Worm (Caenorhabditis elegans) whole organism, midembryonic: Measurements from ENCODE around the gene R53.5.

ENCODE experiments used
- T22C8.4 ChIP-seq: fragments of 200-800 bp; sonication (Bioruptor generic); IDR thresholded peaks from 2 replicates; pipeline ENCODE4 v1.3.6; 2022; ENCODE audit warnings: missing genetic modification characterization, missing compliant biosample characterization
- cog-1 ChIP-seq: sonication (generic microtip); optimal IDR thresholded peaks from 2 replicates; lab custom pipeline; 2016; ENCODE audit warnings: missing genetic modification characterization, missing compliant biosample characterization
- klf-2 ChIP-seq: fragments of 200-800 bp; sonication (Bioruptor generic); conservative IDR thresholded peaks from 2 replicates; pipeline ENCODE4 v1.3.6; 2022; ENCODE audit warnings: missing genetic modification reagents, missing genetic modification characterization, missing compliant biosample characterization
- med-1 ChIP-seq: sonication (generic microtip); optimal IDR thresholded peaks from 2 replicates; lab custom pipeline; 2017; ENCODE audit warnings: missing genetic modification characterization, mild to moderate bottlenecking, missing compliant biosample characterization, antibody characterized with exemption, missing genetic modification reagents; ENCODE audit not compliant: insufficient read depth
- ref-1 ChIP-seq: fragments of 200-800 bp; sonication (Bioruptor generic); conservative IDR thresholded peaks from 2 replicates; pipeline ENCODE4 v1.3.6; 2022; ENCODE audit warnings: missing genetic modification reagents, missing genetic modification characterization, missing compliant biosample characterization
- ztf-29 ChIP-seq: fragments of 200-800 bp; sonication (Bioruptor generic); IDR thresholded peaks from 2 replicates; pipeline ENCODE4 v1.3.6; 2022; ENCODE audit warnings: missing genetic modification reagents, missing genetic modification characterization, missing compliant biosample characterization

DNA sequence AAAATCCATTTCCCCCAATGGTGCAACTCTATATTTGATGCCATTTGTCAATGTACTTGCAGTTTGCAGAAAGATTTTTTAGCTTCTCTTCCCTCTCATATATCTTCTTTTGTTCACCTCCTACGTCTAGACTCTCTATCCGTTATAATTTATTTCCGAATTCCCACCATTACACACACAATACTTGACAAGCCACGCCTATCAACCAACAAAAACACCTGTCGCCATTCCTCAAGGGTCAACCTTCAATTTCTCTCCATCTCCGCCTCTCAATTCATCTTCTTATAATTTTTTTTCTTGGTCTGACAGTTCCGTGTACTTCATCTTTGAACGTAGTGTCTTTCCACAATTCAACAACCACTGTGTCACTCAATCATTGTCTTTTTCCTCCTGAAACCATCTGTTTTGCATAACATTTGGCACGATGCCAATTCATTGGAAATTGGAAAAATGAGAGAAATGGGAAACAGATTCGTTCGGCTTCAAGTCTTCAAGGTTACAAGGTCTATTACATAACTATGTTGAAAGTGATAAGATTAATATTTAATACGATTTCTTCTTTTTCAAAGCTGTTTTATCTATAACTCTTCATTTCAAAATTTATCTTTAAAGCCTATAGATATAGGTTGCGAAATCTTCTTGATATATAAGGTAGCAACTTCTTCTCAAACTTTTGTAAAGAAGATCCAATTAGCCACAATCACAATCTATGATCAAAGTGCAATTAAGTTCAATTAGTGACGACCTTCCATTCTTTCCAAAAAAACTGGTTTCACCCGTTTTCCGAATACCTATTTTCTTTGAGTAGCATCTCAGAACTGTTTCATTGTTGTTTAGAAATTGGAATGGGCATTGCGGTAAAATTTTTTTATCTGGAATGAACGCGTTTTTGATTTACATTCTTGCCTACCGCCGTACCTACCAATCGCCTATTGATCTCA, 16.6 kb upstream of the R53.5 start:
- TF ChIP-seq klf-2 (GFP tag; lab: Robert Waterston, UW), result no peak
- TF ChIP-seq med-1 (GFP tag; lab: Kevin White, UChicago), result no peak
- TF ChIP-seq cog-1 (tag; lab: Kevin White, UChicago), result no peak
- TF ChIP-seq ref-1 (GFP tag; lab: Robert Waterston, UW), result no peak
- no peak for TF ChIP-seq T22C8.4
- TF ChIP-seq ztf-29 (GFP tag; lab: Robert Waterston, UW), result no peak
